Worm (Caenorhabditis elegans) whole organism, L4/young adult: Measurements from ENCODE around the gene har-1.

Experiments used
- W03F9.2 ChIP-seq: fragments of 150-350 bp; optimal IDR thresholded peaks from 2 replicates; lab custom pipeline; 2014; ENCODE audit warnings: missing biosample characterization, missing genetic modification characterization
- dao-5 ChIP-seq: sonication (generic microtip); optimal IDR thresholded peaks from 2 replicates; lab custom pipeline; 2016; ENCODE audit warnings: missing genotype, missing genetic modification characterization, moderate library complexity, missing compliant biosample characterization
- him-1 ChIP-seq: sonication (generic microtip); optimal IDR thresholded peaks from 2 replicates; lab custom pipeline; 2016; ENCODE audit warnings: missing genotype, missing genetic modification reagents, missing genetic modification characterization, missing compliant biosample characterization

DNA sequence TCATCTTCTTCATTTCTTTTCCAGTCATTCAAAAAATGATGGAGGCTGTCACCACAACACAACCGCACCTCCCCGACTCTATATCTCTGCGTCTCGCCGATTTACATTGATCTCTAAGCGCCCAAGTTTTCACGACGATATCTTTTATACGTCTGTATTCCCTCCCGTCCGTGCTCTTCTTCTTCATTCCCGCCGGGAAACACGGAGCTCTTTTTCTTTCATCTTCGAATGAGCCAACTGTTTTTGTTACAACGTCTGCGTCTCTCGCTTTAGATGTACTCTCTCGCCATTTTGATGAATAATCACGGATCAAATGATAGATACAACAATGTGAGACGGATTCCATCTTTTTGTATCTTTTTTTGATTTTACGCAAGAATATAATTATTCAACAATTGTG is 38.3 kb upstream of the har-1 start:
- TF ChIP-seq dao-5 (tag; lab: Kevin White, UChicago) = no peak
- no peak for TF ChIP-seq him-1
- no peak for TF ChIP-seq W03F9.2 (tag; lab: Kevin White, UChicago)
